Worm (Caenorhabditis elegans) whole organism, early embryonic: ENCODE data around the gene F13A2.10.

Experiments used
- B0310.2 ChIP-seq: sonication (generic microtip); optimal IDR thresholded peaks from 2 replicates; lab custom pipeline; 2016; ENCODE audit warnings: mild to moderate bottlenecking, missing genetic modification characterization, missing compliant biosample characterization
- F13C5.2 ChIP-seq: sonication (generic microtip); optimal IDR thresholded peaks from 2 replicates; lab custom pipeline; 2017; ENCODE audit warnings: mild to moderate bottlenecking, missing genetic modification characterization, inconsistent platforms, missing compliant biosample characterization
- aly-1 ChIP-seq: sonication (generic microtip); optimal IDR thresholded peaks from 2 replicates; lab custom pipeline; 2016; ENCODE audit warnings: missing genetic modification characterization, missing compliant biosample characterization
- ama-1 ChIP-seq: fragments of 150-350 bp; optimal IDR thresholded peaks from 2 replicates; lab custom pipeline; 2014
- ceh-13 ChIP-seq: fragments of 200-800 bp; sonication (Bioruptor generic); optimal IDR thresholded peaks from 2 replicates; lab custom pipeline; 2018; ENCODE audit warnings: mild to moderate bottlenecking, missing genetic modification characterization, missing compliant biosample characterization
- ceh-36 ChIP-seq: sonication (generic microtip); optimal IDR thresholded peaks from 2 replicates; lab custom pipeline; 2016; ENCODE audit warnings: missing genetic modification characterization, inconsistent platforms, missing compliant biosample characterization
- ets-7 ChIP-seq: sonication (generic microtip); optimal IDR thresholded peaks from 2 replicates; lab custom pipeline; 2016; ENCODE audit warnings: missing genotype, missing genetic modification characterization, missing compliant biosample characterization
- flt-1 ChIP-seq: fragments of 200-800 bp; sonication (Bioruptor generic); IDR thresholded peaks from 2 replicates; pipeline ENCODE4 v1.3.6; 2022; ENCODE audit warnings: missing genetic modification characterization, missing compliant biosample characterization
- hmbx-1 ChIP-seq: sonication (generic microtip); optimal IDR thresholded peaks from 2 replicates; lab custom pipeline; 2016; ENCODE audit warnings: mild to moderate bottlenecking, missing genetic modification characterization, missing compliant biosample characterization
- hmg-4 ChIP-seq: fragments of 200-800 bp; sonication (Bioruptor generic); optimal IDR thresholded peaks from 2 replicates; lab custom pipeline; 2018; ENCODE audit warnings: mild to moderate bottlenecking, missing genetic modification characterization, missing compliant biosample characterization
- hnd-1 ChIP-seq: sonication (generic microtip); optimal IDR thresholded peaks from 2 replicates; lab custom pipeline; 2016; ENCODE audit warnings: missing genetic modification characterization, missing compliant biosample characterization
- pes-1 ChIP-seq: fragments of 200-800 bp; sonication (Bioruptor generic); IDR thresholded peaks from 2 replicates; pipeline ENCODE4 v1.3.6; 2022; ENCODE audit warnings: missing genetic modification reagents, missing genetic modification characterization, missing compliant biosample characterization
- scrt-1 ChIP-seq: fragments of 200-800 bp; sonication (Bioruptor generic); IDR thresholded peaks from 2 replicates; pipeline ENCODE4 v1.3.6; 2022; ENCODE audit warnings: missing genetic modification characterization, missing compliant biosample characterization
- sea-1 ChIP-seq: fragments of 200-800 bp; sonication (Bioruptor generic); conservative IDR thresholded peaks from 2 replicates; pipeline ENCODE4 v1.3.6; 2022; ENCODE audit warnings: missing genetic modification characterization, missing compliant biosample characterization
- tbx-11 ChIP-seq: fragments of 200-800 bp; sonication (Bioruptor generic); IDR thresholded peaks from 2 replicates; pipeline ENCODE4 v1.3.6; 2022; ENCODE audit warnings: missing genetic modification characterization, missing compliant biosample characterization
- tbx-37 ChIP-seq: fragments of 200-800 bp; sonication (Bioruptor generic); conservative IDR thresholded peaks from 2 replicates; pipeline ENCODE4 v1.3.6; 2022; ENCODE audit warnings: missing genetic modification reagents, missing genetic modification characterization, missing compliant biosample characterization
- tra-4 ChIP-seq: sonication (generic microtip); optimal IDR thresholded peaks from 2 replicates; lab custom pipeline; 2017; ENCODE audit warnings: missing genetic modification characterization, missing compliant biosample characterization

The F13A2.10 gene

DNA sequence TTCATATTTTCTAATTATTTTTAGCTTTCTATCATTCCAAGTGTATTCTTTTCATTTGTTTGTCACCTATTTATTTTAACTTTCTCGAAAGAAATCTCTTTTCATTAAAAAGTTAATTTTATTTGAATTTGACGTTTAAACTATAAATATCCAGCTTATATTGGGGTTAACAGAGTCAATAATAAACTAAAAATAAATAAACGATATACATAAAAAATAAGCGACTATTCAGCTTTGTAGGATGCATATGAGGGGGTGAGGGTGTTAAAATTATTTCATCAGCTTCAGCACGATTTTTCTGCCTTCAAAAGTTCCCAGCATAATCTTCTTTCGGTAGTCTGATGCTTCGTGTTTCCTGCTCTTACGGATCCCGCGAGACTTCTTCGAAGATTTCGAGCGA, 12.4 kb downstream of the F13A2.10 start:
- no peak for TF ChIP-seq hmg-4 (GFP tag; lab: Kevin White, UChicago)
- no peak for TF ChIP-seq ama-1
- TF ChIP-seq flt-1 (GFP tag; lab: Robert Waterston, UW), result no peak
- TF ChIP-seq hnd-1 (tag; lab: Kevin White, UChicago), result no peak
- no peak for TF ChIP-seq tbx-37 (GFP tag; lab: Robert Waterston, UW)
- no peak for TF ChIP-seq scrt-1
- TF ChIP-seq tra-4, result no peak
- TF ChIP-seq pes-1 (GFP tag; lab: Robert Waterston, UW), result no peak
- no peak for TF ChIP-seq tbx-11 (GFP tag; lab: Robert Waterston, UW)
- no peak for TF ChIP-seq F13C5.2 (tag; lab: Kevin White, UChicago)
- TF ChIP-seq B0310.2 (tag; lab: Kevin White, UChicago), result no peak
- TF ChIP-seq sea-1 (GFP tag; lab: Robert Waterston, UW), result no peak
- no peak for TF ChIP-seq hmbx-1 (tag; lab: Kevin White, UChicago)
- TF ChIP-seq ceh-13 (GFP tag; lab: Kevin White, UChicago), result no peak

DNA sequence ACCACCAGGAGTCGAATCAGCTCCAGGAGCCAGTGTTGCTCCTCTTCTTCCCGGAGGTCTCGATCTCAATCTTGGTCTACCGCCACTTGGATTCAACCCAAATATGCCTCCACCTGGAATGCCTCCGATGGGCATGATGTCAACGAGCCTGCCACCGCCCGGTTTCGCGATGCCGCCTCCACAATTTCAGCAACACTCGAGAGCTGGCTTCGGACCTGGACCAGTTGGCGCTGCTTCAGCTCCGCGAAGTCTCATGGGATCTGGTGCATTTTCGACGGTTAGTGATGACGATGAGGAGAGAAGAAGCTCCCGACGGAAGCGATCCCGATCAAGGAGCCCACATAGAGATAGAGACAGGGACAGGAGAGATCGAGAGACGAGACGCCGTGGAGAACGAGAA, 13.1 kb downstream of the F13A2.10 start:
- TF ChIP-seq flt-1 (GFP tag; lab: Robert Waterston, UW) (no peak), B0310.2 (tag; lab: Kevin White, UChicago) (no peak), aly-1 (tag; lab: Kevin White, UChicago) (no peak), scrt-1 (no peak), hnd-1 (tag; lab: Kevin White, UChicago) (no peak), tbx-37 (GFP tag; lab: Robert Waterston, UW) (no peak)

DNA sequence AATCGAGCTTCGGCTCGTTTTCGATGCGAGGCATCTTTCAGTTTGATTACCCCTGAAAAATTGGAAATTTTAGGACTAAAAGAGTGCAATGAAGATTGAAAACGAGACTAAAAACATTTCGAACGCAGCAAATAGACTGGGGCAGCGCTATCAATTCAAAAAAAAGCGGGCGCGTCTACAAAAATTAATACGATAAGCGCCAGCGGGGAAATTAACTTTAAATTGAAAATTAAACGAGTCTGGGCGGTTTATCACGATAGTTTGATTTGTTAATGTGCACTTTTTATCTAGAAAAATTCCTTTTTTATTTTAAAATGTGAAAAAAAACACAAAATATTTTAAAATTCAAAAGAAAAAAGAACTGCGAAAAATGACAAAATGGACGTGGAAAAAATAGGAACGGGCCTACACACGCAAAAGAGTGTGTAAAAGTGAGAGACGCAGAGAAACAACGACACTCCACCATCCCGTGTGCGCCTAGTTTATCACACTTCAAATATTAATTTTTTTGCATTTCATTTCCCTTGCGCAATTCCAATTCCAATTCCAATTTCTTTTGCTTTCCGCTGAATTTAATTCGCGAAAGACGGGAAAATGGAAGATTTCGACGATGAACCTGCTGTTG, 14.7 kb downstream of the F13A2.10 start, which contains the start of the genes gmpr-1 and fipp-1:
gmpr-1 (minus strand) TSS at position 75 of the 625 bp plus-strand sequence.
fipp-1 (plus strand) TSS at position 499 of the 625 bp plus-strand sequence.
- TF ChIP-seq ets-7 (tag; lab: Kevin White, UChicago), result no peak

DNA sequence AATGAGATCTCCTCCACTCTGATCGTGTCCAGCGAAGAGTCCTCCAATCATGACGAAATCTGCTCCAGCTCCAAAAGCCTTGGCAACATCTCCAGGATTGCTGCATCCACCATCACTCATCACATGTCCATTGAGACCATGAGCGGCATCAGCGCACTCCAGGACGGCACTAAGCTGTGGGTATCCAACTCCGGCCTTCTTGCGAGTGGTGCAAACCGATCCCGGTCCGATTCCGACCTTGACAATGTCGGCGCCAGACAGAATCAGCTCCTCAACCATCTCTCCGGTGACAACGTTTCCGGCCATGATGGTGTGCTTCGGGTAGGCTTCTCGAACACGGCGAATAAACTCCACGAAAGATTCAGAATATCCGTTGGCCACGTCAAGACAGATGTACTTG, 15.6 kb downstream of the F13A2.10 start:
- TF ChIP-seq B0310.2 (tag; lab: Kevin White, UChicago) (no peak), flt-1 (GFP tag; lab: Robert Waterston, UW) (no peak), hmg-4 (GFP tag; lab: Kevin White, UChicago) (no peak), hmbx-1 (tag; lab: Kevin White, UChicago) (no peak), tbx-11 (GFP tag; lab: Robert Waterston, UW) (no peak), ama-1 (no peak), ets-7 (tag; lab: Kevin White, UChicago) (no peak), aly-1 (tag; lab: Kevin White, UChicago) (no peak), F13C5.2 (tag; lab: Kevin White, UChicago) (no peak), hnd-1 (tag; lab: Kevin White, UChicago) (no peak)

DNA sequence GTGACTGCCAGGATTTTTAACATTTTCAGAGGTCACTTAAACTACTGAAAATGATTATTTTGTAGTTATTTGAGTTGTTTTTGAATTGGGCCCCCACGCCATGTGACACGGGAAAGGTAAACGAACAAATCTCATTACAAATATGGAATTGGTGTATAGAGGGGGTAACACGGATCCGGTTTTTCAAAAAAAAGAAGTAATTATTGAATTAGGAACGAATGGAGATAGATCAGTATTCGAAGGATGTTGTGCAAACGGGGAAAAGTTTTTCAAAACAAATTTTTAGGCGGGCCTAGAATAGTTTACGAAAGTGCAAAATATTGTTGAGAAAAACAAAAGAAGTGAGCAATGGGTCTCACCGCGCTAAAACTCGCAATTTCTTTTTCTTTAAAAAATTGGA, 19.6 kb downstream of the F13A2.10 start, which contains the start of gene F32D1.11:
F32D1.11 (minus strand) TSS at position 101 of the 400 bp plus-strand sequence.
- no peak for TF ChIP-seq sea-1 (GFP tag; lab: Robert Waterston, UW)
- TF ChIP-seq B0310.2 (tag; lab: Kevin White, UChicago), result no peak
- TF ChIP-seq tbx-11 (GFP tag; lab: Robert Waterston, UW), result no peak
- TF ChIP-seq hmbx-1 (tag; lab: Kevin White, UChicago), result no peak
- TF ChIP-seq ceh-13 (GFP tag; lab: Kevin White, UChicago), result no peak
- TF ChIP-seq ets-7 (tag; lab: Kevin White, UChicago), result no peak
- TF ChIP-seq F13C5.2 (tag; lab: Kevin White, UChicago), result no peak
- TF ChIP-seq ceh-36 (tag; lab: Kevin White, UChicago), result no peak
- TF ChIP-seq flt-1 (GFP tag; lab: Robert Waterston, UW), result no peak
- no peak for TF ChIP-seq ama-1
- no peak for TF ChIP-seq tra-4
- TF ChIP-seq aly-1 (tag; lab: Kevin White, UChicago), result no peak
- TF ChIP-seq tbx-37 (GFP tag; lab: Robert Waterston, UW), result no peak
- TF ChIP-seq hmg-4 (GFP tag; lab: Kevin White, UChicago), result no peak
- no peak for TF ChIP-seq hnd-1 (tag; lab: Kevin White, UChicago)
- TF ChIP-seq pes-1 (GFP tag; lab: Robert Waterston, UW), result no peak

DNA sequence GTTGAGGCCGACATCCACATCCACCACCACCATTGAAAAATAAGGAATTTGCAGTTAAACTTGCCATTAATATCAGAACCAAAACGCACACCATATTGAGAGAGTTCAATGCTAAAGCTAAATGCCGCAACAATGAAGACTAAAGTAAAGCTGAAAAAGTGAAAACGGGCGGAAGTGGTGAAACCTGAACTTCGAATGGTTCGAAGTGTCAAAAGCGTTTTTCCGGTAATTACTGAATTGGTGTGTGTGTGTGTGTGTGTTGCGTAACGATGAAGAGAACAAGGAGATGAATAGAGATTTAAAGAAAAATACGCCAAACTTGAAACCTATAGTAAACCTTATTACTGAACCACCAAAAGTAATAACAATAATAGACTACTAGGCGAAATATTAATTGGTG, 21.6 kb downstream of the F13A2.10 start, which contains the start of gene grl-13:
grl-13 (minus strand) TSS at position 101 of the 400 bp plus-strand sequence.
- TF ChIP-seq flt-1 (GFP tag; lab: Robert Waterston, UW) (no peak), tbx-37 (GFP tag; lab: Robert Waterston, UW) (no peak), ama-1 (no peak), scrt-1 (no peak), ets-7 (tag; lab: Kevin White, UChicago) (no peak), tra-4 (no peak), F13C5.2 (tag; lab: Kevin White, UChicago) (no peak), aly-1 (tag; lab: Kevin White, UChicago) (no peak), ceh-36 (tag; lab: Kevin White, UChicago) (no peak), ceh-13 (GFP tag; lab: Kevin White, UChicago) (no peak), hnd-1 (tag; lab: Kevin White, UChicago) (no peak), B0310.2 (tag; lab: Kevin White, UChicago) (no peak), hmbx-1 (tag; lab: Kevin White, UChicago) (no peak), tbx-11 (GFP tag; lab: Robert Waterston, UW) (no peak)

DNA sequence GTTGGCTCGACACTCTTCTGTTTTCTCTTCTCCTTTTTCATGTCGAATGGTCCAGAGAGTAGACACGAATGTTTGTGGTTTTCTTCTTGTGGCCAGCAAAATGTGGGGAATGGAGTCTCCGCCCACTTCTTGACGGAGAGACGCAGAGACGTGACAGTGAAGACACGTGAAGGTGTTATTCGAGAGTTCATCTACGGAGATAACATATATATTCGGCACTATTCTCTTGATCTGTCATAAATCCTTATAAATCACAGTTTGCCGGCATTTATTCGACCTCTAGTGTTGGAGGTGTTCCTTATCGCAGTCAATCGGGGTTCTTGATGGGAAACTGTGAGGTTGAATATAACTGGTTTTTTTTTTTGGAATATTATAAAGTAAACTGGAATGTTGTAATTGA, 24.6 kb downstream of the F13A2.10 start, which contains the start of gene F32D1.3:
F32D1.3 (minus strand) TSS at position 65 of the 400 bp plus-strand sequence.
- TF ChIP-seq ceh-36 (tag; lab: Kevin White, UChicago) (no peak), hnd-1 (tag; lab: Kevin White, UChicago) (no peak), hmbx-1 (tag; lab: Kevin White, UChicago) (no peak), scrt-1 (no peak), ceh-13 (GFP tag; lab: Kevin White, UChicago) (no peak), aly-1 (tag; lab: Kevin White, UChicago) (no peak), F13C5.2 (tag; lab: Kevin White, UChicago) (no peak), flt-1 (GFP tag; lab: Robert Waterston, UW) (no peak), tra-4 (no peak), ets-7 (tag; lab: Kevin White, UChicago) (no peak)
